Fruit fly (Drosophila melanogaster) whole organism, embryonic: ENCODE measurements around the gene Doc1.

Experiments
- CG10209 ChIP-seq: fragments of 200-800 bp; sonication (Bioruptor generic); optimal IDR thresholded peaks from 3 replicates; lab custom pipeline; 2017; ENCODE audit warnings: missing biosample characterization, mild to moderate bottlenecking, missing genetic modification characterization, missing genetic modification reagents
- CG10267 ChIP-seq: fragments of 200-800 bp; sonication (Bioruptor generic); optimal IDR thresholded peaks from 2 replicates; lab custom pipeline; 2018; ENCODE audit warnings: missing biosample characterization, mild to moderate bottlenecking, missing genetic modification characterization, moderate library complexity
- CG10366 ChIP-seq: fragments of 200-800 bp; sonication (Bioruptor generic); IDR thresholded peaks from 2 replicates; pipeline ENCODE4 v1.3.6; 2022; ENCODE audit warnings: missing biosample characterization, missing genetic modification characterization
- CG10543 ChIP-seq: fragments of 200-800 bp; sonication (Bioruptor generic); optimal IDR thresholded peaks from 3 replicates; lab custom pipeline; 2017; ENCODE audit warnings: missing biosample characterization, mild to moderate bottlenecking, missing genetic modification characterization, moderate library complexity
- CG11085 ChIP-seq: fragments of 200-800 bp; sonication (Bioruptor generic); IDR thresholded peaks from 2 replicates; pipeline ENCODE4 v1.3.6; 2022; ENCODE audit warnings: missing biosample characterization, missing genetic modification characterization
- CG11093 ChIP-seq: fragments of 200-800 bp; sonication (Bioruptor generic); IDR thresholded peaks from 3 replicates; pipeline ENCODE4 v1.3.6; 2022; ENCODE audit warnings: missing biosample characterization, missing genetic modification characterization
- CG14014 ChIP-seq: fragments of 200-800 bp; sonication (Bioruptor generic); IDR thresholded peaks from 2 replicates; pipeline ENCODE4 v1.3.6; 2022; ENCODE audit warnings: missing biosample characterization, missing genetic modification characterization
- CG14710 ChIP-seq: fragments of 200-800 bp; sonication (Bioruptor generic); optimal IDR thresholded peaks from 3 replicates; lab custom pipeline; 2019; ENCODE audit warnings: missing biosample characterization, mild to moderate bottlenecking, missing genetic modification characterization, moderate library complexity
- CG17328 ChIP-seq: fragments of 200-800 bp; sonication (Bioruptor generic); IDR thresholded peaks from 2 replicates; pipeline ENCODE4 v1.3.6; 2022; ENCODE audit warnings: missing biosample characterization, missing genetic modification characterization
- CG1792 ChIP-seq: fragments of 200-800 bp; sonication (Bioruptor generic); optimal IDR thresholded peaks from 2 replicates; lab custom pipeline; 2016; ENCODE audit warnings: missing biosample characterization, missing genetic modification characterization
- CG18262 ChIP-seq: fragments of 200-800 bp; optimal IDR thresholded peaks from 3 replicates; lab custom pipeline; 2019; ENCODE audit warnings: missing biosample characterization, mild to moderate bottlenecking, missing genetic modification characterization, moderate library complexity
- CG33557 ChIP-seq: fragments of 200-800 bp; sonication (Bioruptor generic); optimal IDR thresholded peaks from 2 replicates; lab custom pipeline; 2019; ENCODE audit warnings: missing biosample characterization, mild to moderate bottlenecking, missing genetic modification characterization, moderate library complexity
- CG3838 ChIP-seq: fragments of 200-800 bp; sonication (Bioruptor generic); optimal IDR thresholded peaks from 3 replicates; lab custom pipeline; 2016; ENCODE audit warnings: missing biosample characterization, missing genetic modification characterization
- CG8359 ChIP-seq: fragments of 200-800 bp; sonication (Bioruptor generic); optimal IDR thresholded peaks from 2 replicates; lab custom pipeline; 2017; ENCODE audit warnings: missing biosample characterization, mild to moderate bottlenecking, missing genetic modification characterization, borderline replicate concordance
- CG9437 ChIP-seq: fragments of 200-800 bp; sonication (Bioruptor generic); optimal IDR thresholded peaks from 2 replicates; lab custom pipeline; 2018; ENCODE audit warnings: missing biosample characterization, mild to moderate bottlenecking, missing genetic modification characterization
- CG9727 ChIP-seq: fragments of 200-800 bp; sonication (Bioruptor generic); optimal IDR thresholded peaks from 3 replicates; lab custom pipeline; 2017; ENCODE audit warnings: missing biosample characterization, mild to moderate bottlenecking, missing genetic modification characterization
- Camta ChIP-seq: fragments of 200-800 bp; sonication (Bioruptor generic); optimal IDR thresholded peaks from 2 replicates; lab custom pipeline; 2016; ENCODE audit warnings: missing biosample characterization, missing genetic modification characterization
- Chrac-16 ChIP-seq: fragments of 200-800 bp; sonication (Bioruptor generic); optimal IDR thresholded peaks from 3 replicates; lab custom pipeline; 2016; ENCODE audit warnings: missing biosample characterization, missing genetic modification characterization
- CoRest ChIP-seq: fragments of 200-800 bp; sonication (Bioruptor generic); optimal IDR thresholded peaks from 3 replicates; lab custom pipeline; 2018; ENCODE audit warnings: missing biosample characterization, mild to moderate bottlenecking, missing genetic modification characterization, moderate library complexity
- D ChIP-seq, 2 experiments: fragments of 200-800 bp in 1 of 2; fragments of >200 bp in 1 of 2; sonication (Bioruptor generic) in 1 of 2; optimal IDR thresholded peaks; 2 replicates in 1 of 2; 3 replicates in 1 of 2; lab custom pipeline; 2017; ENCODE audit warnings: mild to moderate bottlenecking in 1 of 2, missing biosample characterization in 1 of 2, missing genetic modification characterization in 1 of 2, missing genetic modification reagents in 1 of 2
- Deaf1 ChIP-seq: fragments of 200-800 bp; optimal IDR thresholded peaks from 3 replicates; lab custom pipeline; 2019; ENCODE audit warnings: missing biosample characterization, mild to moderate bottlenecking, missing genetic modification characterization, moderate library complexity
- Lhr ChIP-seq: fragments of 200-800 bp; sonication (Bioruptor generic); optimal IDR thresholded peaks from 3 replicates; lab custom pipeline; 2017; ENCODE audit warnings: mild to moderate bottlenecking, missing biosample characterization, missing genetic modification reagents, missing genetic modification characterization
- NK7.1 ChIP-seq: fragments of 200-800 bp; sonication (Bioruptor generic); optimal IDR thresholded peaks from 3 replicates; lab custom pipeline; 2016; ENCODE audit warnings: missing biosample characterization, missing genetic modification characterization
- PHDP ChIP-seq: fragments of 200-800 bp; sonication (Bioruptor generic); optimal IDR thresholded peaks from 3 replicates; lab custom pipeline; 2018; ENCODE audit warnings: missing biosample characterization, mild to moderate bottlenecking, missing genetic modification characterization, moderate library complexity
- Sox100B ChIP-seq: fragments of 200-800 bp; sonication (Bioruptor generic); optimal IDR thresholded peaks from 3 replicates; lab custom pipeline; 2018; ENCODE audit warnings: missing biosample characterization, mild to moderate bottlenecking, missing genetic modification characterization
- Vsx1 ChIP-seq: fragments of 200-800 bp; sonication (Bioruptor generic); optimal IDR thresholded peaks from 2 replicates; lab custom pipeline; 2017; ENCODE audit warnings: missing biosample characterization, mild to moderate bottlenecking, missing genetic modification characterization, missing genetic modification reagents
- ac ChIP-seq: fragments of 200-800 bp; sonication (Bioruptor generic); optimal IDR thresholded peaks from 3 replicates; lab custom pipeline; 2017; ENCODE audit warnings: missing biosample characterization, mild to moderate bottlenecking, missing genetic modification characterization
- ase ChIP-seq: fragments of 200-800 bp; sonication (Bioruptor generic); IDR thresholded peaks from 3 replicates; pipeline ENCODE4 v1.3.6; 2022; ENCODE audit warnings: missing biosample characterization, missing genetic modification characterization
- chinmo ChIP-seq: fragments of 200-800 bp; sonication (Bioruptor generic); IDR thresholded peaks from 4 replicates; pipeline ENCODE4 v1.3.6; 2022; ENCODE audit warnings: missing biosample characterization, missing genetic modification characterization; ENCODE audit not compliant: partially characterized antibody
- ci ChIP-seq: fragments of 200-800 bp; sonication (Bioruptor generic); IDR thresholded peaks from 3 replicates; pipeline ENCODE4 v1.3.6; 2022; ENCODE audit warnings: missing biosample characterization, missing genetic modification characterization
- eve ChIP-seq, 2 experiments: fragments of >200 bp; optimal IDR thresholded peaks; 2 replicates each; lab custom pipeline; 2017; ENCODE audit warnings: missing biosample characterization in 2 of 2, missing genetic modification characterization in 2 of 2
- fd96Cb ChIP-seq: fragments of 200-800 bp; sonication (Bioruptor generic); optimal IDR thresholded peaks from 2 replicates; lab custom pipeline; 2018; ENCODE audit warnings: missing biosample characterization, mild to moderate bottlenecking, missing genetic modification characterization, moderate library complexity
- gsb-n ChIP-seq: fragments of 200-800 bp; sonication (Bioruptor generic); optimal IDR thresholded peaks from 3 replicates; lab custom pipeline; 2018; ENCODE audit warnings: missing biosample characterization, mild to moderate bottlenecking, missing genetic modification characterization
- her ChIP-seq: fragments of 200-800 bp; sonication (Bioruptor generic); optimal IDR thresholded peaks from 2 replicates; lab custom pipeline; 2016; ENCODE audit warnings: missing biosample characterization, missing genetic modification characterization
- ind ChIP-seq: fragments of 200-800 bp; sonication (Bioruptor generic); optimal IDR thresholded peaks from 3 replicates; lab custom pipeline; 2016; ENCODE audit warnings: missing biosample characterization, missing genetic modification characterization
- knrl ChIP-seq: fragments of 200-800 bp; sonication (Bioruptor generic); IDR thresholded peaks from 3 replicates; pipeline ENCODE4 v1.3.6; 2022; ENCODE audit warnings: missing biosample characterization, missing genetic modification characterization; ENCODE audit not compliant: partially characterized antibody
- pnt ChIP-seq: fragments of 200-800 bp; sonication (Bioruptor generic); optimal IDR thresholded peaks from 3 replicates; lab custom pipeline; 2016; ENCODE audit warnings: missing biosample characterization, missing genetic modification characterization
- row ChIP-seq: fragments of 200-800 bp; sonication (Bioruptor generic); IDR thresholded peaks from 3 replicates; pipeline ENCODE4 v1.3.6; 2022; ENCODE audit warnings: missing biosample characterization, missing genetic modification characterization
- slbo ChIP-seq: fragments of 200-800 bp; sonication (Bioruptor generic); IDR thresholded peaks from 2 replicates; pipeline ENCODE4 v1.3.6; 2022; ENCODE audit warnings: missing biosample characterization, missing genetic modification characterization
- so ChIP-seq: fragments of 200-800 bp; sonication (Bioruptor generic); IDR thresholded peaks from 3 replicates; pipeline ENCODE4 v1.3.6; 2022; ENCODE audit warnings: missing biosample characterization, missing genetic modification characterization
- tin ChIP-seq: fragments of 200-800 bp; sonication (Bioruptor generic); optimal IDR thresholded peaks from 3 replicates; lab custom pipeline; 2016; ENCODE audit warnings: missing biosample characterization, missing genetic modification characterization
- vnd ChIP-seq: fragments of 200-800 bp; sonication (Bioruptor generic); IDR thresholded peaks from 3 replicates; pipeline ENCODE4 v1.3.6; 2022; ENCODE audit warnings: missing biosample characterization, missing genetic modification characterization; ENCODE audit not compliant: partially characterized antibody

Doc1 gene

dm6 chr3L:9028057-9028456, 13.1 kb upstream of the Doc1 start (continued):
- TF ChIP-seq CG14014 (GFP tag; lab: Robert Waterston, UW) (peak; percentile 44; the same call in 1 of the 2 replicates), NK7.1 (peak; percentile 12), ase (0 out of 3 replicates have a peak, but pooled peaks have one; percentile 28), knrl (GFP tag; lab: Robert Waterston, UW) (no peak), chinmo (GFP tag; lab: Robert Waterston, UW) (no peak), eve (GFP tag; optimal IDR thresholded peaks at IDR 0.05; lab: Kevin White, UChicago) (peak in 1 of 2 experiments; percentile 57), ind (GFP tag; lab: Kevin White, UChicago) (no peak), ci (peak; percentile 62; the same call in 1 of the 3 replicates), CG9727 (GFP tag; lab: Kevin White, UChicago) (peak; percentile 67), CG18262 (tag; lab: Kevin White, UChicago) (peak; percentile 62), Lhr (GFP tag; lab: Kevin White, UChicago) (peak; percentile 21), pnt (GFP tag; lab: Kevin White, UChicago) (no peak), CG11085 (GFP tag; lab: Robert Waterston, UW) (no peak), vnd (GFP tag; lab: Robert Waterston, UW) (no peak), gsb-n (peak; percentile 38), CG17328 (peak; percentile 57; the same call in 1 of the 2 replicates), CG33557 (peak; percentile 55), CG14710 (tag; lab: Kevin White, UChicago) (peak; percentile 58), her (GFP tag; lab: Kevin White, UChicago) (no peak), fd96Cb (tag; lab: Kevin White, UChicago) (peak; percentile 42), CG10267 (tag; lab: Kevin White, UChicago) (peak; percentile 59), PHDP (tag; lab: Kevin White, UChicago) (peak; percentile 36), D (optimal IDR thresholded peaks at IDR 0.05; lab: Kevin White, UChicago) (no peak), D (GFP tag; optimal IDR thresholded peaks at IDR 0.05; lab: Kevin White, UChicago) (peak; percentile 38), Vsx1 (GFP tag; lab: Kevin White, UChicago) (no peak), tin (GFP tag; lab: Kevin White, UChicago) (peak; percentile 47), CoRest (tag; lab: Kevin White, UChicago) (peak; percentile 63), CG10209 (GFP tag; lab: Kevin White, UChicago) (peak; percentile 31), so (0 out of 3 replicates have a peak, but pooled peaks have one; percentile 10), CG10366 (GFP tag; lab: Robert Waterston, UW) (peak; percentile 15; the same call in 1 of the 2 replicates), row (peak; percentile 58), CG9437 (GFP tag; lab: Kevin White, UChicago) (peak; percentile 3), Camta (GFP tag; lab: Kevin White, UChicago) (peak; percentile 56), CG10543 (GFP tag; lab: Kevin White, UChicago) (no peak), Chrac-16 (GFP tag; lab: Kevin White, UChicago) (peak; percentile 21), CG11093 (GFP tag; lab: Robert Waterston, UW) (peak; percentile 43; the same call in 1 of the 3 replicates), CG1792 (no peak), Sox100B (GFP tag; lab: Kevin White, UChicago) (peak; percentile 30), CG8359 (GFP tag; lab: Kevin White, UChicago) (no peak), Deaf1 (tag; lab: Kevin White, UChicago) (no peak), ac (GFP tag; lab: Kevin White, UChicago) (peak; percentile 0), slbo (GFP tag; lab: Robert Waterston, UW) (no peak), CG3838 (GFP tag; lab: Kevin White, UChicago) (no peak)
